Worm (Caenorhabditis elegans) whole organism, late embryonic: ENCODE data around the gene clec-88.

Experiments used
- C08G9.2 ChIP-seq: sonication (generic microtip); optimal IDR thresholded peaks from 2 replicates; lab custom pipeline; 2016; ENCODE audit warnings: mild to moderate bottlenecking, missing genetic modification characterization, moderate library complexity, missing compliant biosample characterization
- F13H6.1 ChIP-seq: sonication (generic microtip); optimal IDR thresholded peaks from 2 replicates; lab custom pipeline; 2016; ENCODE audit warnings: missing genetic modification characterization, missing compliant biosample characterization
- K02D7.2 ChIP-seq: sonication (generic microtip); optimal IDR thresholded peaks from 2 replicates; lab custom pipeline; 2017; ENCODE audit warnings: mild to moderate bottlenecking, missing genetic modification characterization, missing compliant biosample characterization
- K09A11.1 ChIP-seq: sonication (generic microtip); optimal IDR thresholded peaks from 2 replicates; lab custom pipeline; 2017; ENCODE audit warnings: antibody characterized with exemption, mild to moderate bottlenecking, missing genetic modification characterization, missing compliant biosample characterization; ENCODE audit not compliant: insufficient read depth
- ahr-1 ChIP-seq: sonication (generic microtip); optimal IDR thresholded peaks from 2 replicates; lab custom pipeline; 2016; ENCODE audit warnings: missing genetic modification characterization, missing compliant biosample characterization
- ceh-14 ChIP-seq: sonication (generic microtip); optimal IDR thresholded peaks from 2 replicates; lab custom pipeline; 2016; ENCODE audit warnings: missing genotype, missing genetic modification characterization, missing compliant biosample characterization
- ceh-19 ChIP-seq: fragments of 200-800 bp; sonication (Bioruptor generic); optimal IDR thresholded peaks from 2 replicates; lab custom pipeline; 2018; ENCODE audit warnings: mild to moderate bottlenecking, missing genetic modification characterization, missing compliant biosample characterization
- ceh-2 ChIP-seq: sonication (generic microtip); optimal IDR thresholded peaks from 2 replicates; lab custom pipeline; 2016; ENCODE audit warnings: missing genotype, missing genetic modification characterization, missing compliant biosample characterization
- ceh-22 ChIP-seq: sonication (generic microtip); optimal IDR thresholded peaks from 2 replicates; lab custom pipeline; 2017; ENCODE audit warnings: missing biosample characterization, missing genetic modification characterization
- ceh-24 ChIP-seq: sonication (generic microtip); optimal IDR thresholded peaks from 2 replicates; lab custom pipeline; 2016; ENCODE audit warnings: mild to moderate bottlenecking, missing genetic modification characterization, missing compliant biosample characterization
- ceh-30 ChIP-seq: fragments of 150-350 bp; optimal IDR thresholded peaks from 2 replicates; lab custom pipeline; 2014; ENCODE audit warnings: missing biosample characterization, missing genetic modification characterization
- ceh-31 ChIP-seq: sonication (generic microtip); optimal IDR thresholded peaks from 2 replicates; lab custom pipeline; 2016; ENCODE audit warnings: missing genetic modification characterization, missing compliant biosample characterization
- ceh-34 ChIP-seq: sonication (generic microtip); optimal IDR thresholded peaks from 2 replicates; lab custom pipeline; 2016; ENCODE audit warnings: mild to moderate bottlenecking, missing genetic modification characterization, missing compliant biosample characterization
- ceh-6 ChIP-seq: fragments of 200-800 bp; sonication (Bioruptor generic); optimal IDR thresholded peaks from 2 replicates; lab custom pipeline; 2018; ENCODE audit warnings: mild to moderate bottlenecking, missing genetic modification characterization, missing compliant biosample characterization
- che-1 ChIP-seq: sonication (generic microtip); optimal IDR thresholded peaks from 2 replicates; lab custom pipeline; 2016; ENCODE audit warnings: mild to moderate bottlenecking, missing genetic modification characterization, missing compliant biosample characterization
- dve-1 ChIP-seq: sonication (generic microtip); optimal IDR thresholded peaks from 2 replicates; lab custom pipeline; 2017; ENCODE audit warnings: antibody characterized with exemption, mild to moderate bottlenecking, missing genetic modification characterization, missing compliant biosample characterization
- elt-2 ChIP-seq: sonication (generic microtip); optimal IDR thresholded peaks from 2 replicates; lab custom pipeline; 2016; ENCODE audit warnings: missing genetic modification reagents, missing genetic modification characterization, missing compliant biosample characterization
- fkh-10 ChIP-seq: fragments of 150-350 bp; optimal IDR thresholded peaks from 2 replicates; lab custom pipeline; 2014; ENCODE audit warnings: missing biosample characterization, missing genetic modification reagents, missing genetic modification characterization
- fkh-6 ChIP-seq: sonication (generic microtip); optimal IDR thresholded peaks from 2 replicates; lab custom pipeline; 2016; ENCODE audit warnings: missing genetic modification characterization, missing compliant biosample characterization
- gmeb-2 ChIP-seq: sonication (generic microtip); optimal IDR thresholded peaks from 2 replicates; lab custom pipeline; 2016; ENCODE audit warnings: missing genetic modification characterization, inconsistent platforms, missing compliant biosample characterization
- hlh-13 ChIP-seq: fragments of 200-800 bp; sonication (Bioruptor generic); optimal IDR thresholded peaks from 2 replicates; lab custom pipeline; 2018; ENCODE audit warnings: mild to moderate bottlenecking, missing genetic modification characterization, missing compliant biosample characterization
- hlh-30 ChIP-seq: sonication (generic microtip); optimal IDR thresholded peaks from 2 replicates; lab custom pipeline; 2017; ENCODE audit warnings: antibody characterized with exemption, missing genetic modification characterization, missing compliant biosample characterization; ENCODE audit not compliant: insufficient read depth
- hlh-6 ChIP-seq: sonication (generic microtip); optimal IDR thresholded peaks from 2 replicates; lab custom pipeline; 2016; ENCODE audit warnings: missing genotype, missing genetic modification characterization, missing compliant biosample characterization
- hlh-8 ChIP-seq: sonication (generic microtip); optimal IDR thresholded peaks from 2 replicates; lab custom pipeline; 2016; ENCODE audit warnings: missing genotype, missing genetic modification characterization, missing compliant biosample characterization
- madf-2 ChIP-seq: sonication (generic microtip); optimal IDR thresholded peaks from 2 replicates; lab custom pipeline; 2017; ENCODE audit warnings: missing genetic modification characterization, missing compliant biosample characterization
- nfya-1 ChIP-seq: sonication (generic microtip); optimal IDR thresholded peaks from 2 replicates; lab custom pipeline; 2017; ENCODE audit warnings: missing genetic modification characterization, mild to moderate bottlenecking, missing compliant biosample characterization, antibody characterized with exemption, moderate library complexity
- nhr-11 ChIP-seq: fragments of 150-350 bp; optimal IDR thresholded peaks from 2 replicates; lab custom pipeline; 2014; ENCODE audit warnings: missing biosample characterization, missing genetic modification characterization
- nhr-232 ChIP-seq: sonication (generic microtip); optimal IDR thresholded peaks from 2 replicates; lab custom pipeline; 2016; ENCODE audit warnings: missing genetic modification characterization, missing compliant biosample characterization
- npax-4 ChIP-seq: sonication (generic microtip); optimal IDR thresholded peaks from 2 replicates; lab custom pipeline; 2016; ENCODE audit warnings: missing genetic modification characterization, missing compliant biosample characterization
- odd-2 ChIP-seq: sonication (generic microtip); optimal IDR thresholded peaks from 2 replicates; lab custom pipeline; 2017; ENCODE audit warnings: antibody characterized with exemption, mild to moderate bottlenecking, missing genetic modification characterization, missing compliant biosample characterization
- pat-9 ChIP-seq: fragments of 200-800 bp; sonication (Bioruptor generic); optimal IDR thresholded peaks from 2 replicates; lab custom pipeline; 2018; ENCODE audit warnings: mild to moderate bottlenecking, missing genetic modification characterization, moderate library complexity, missing compliant biosample characterization
- pqm-1 ChIP-seq: sonication (generic microtip); optimal IDR thresholded peaks from 2 replicates; lab custom pipeline; 2016; ENCODE audit warnings: missing genetic modification characterization, missing compliant biosample characterization
- ref-2 ChIP-seq: sonication (generic microtip); optimal IDR thresholded peaks from 2 replicates; lab custom pipeline; 2016; ENCODE audit warnings: missing genetic modification characterization, missing compliant biosample characterization
- rnt-1 ChIP-seq: sonication (generic microtip); optimal IDR thresholded peaks from 2 replicates; lab custom pipeline; 2016; ENCODE audit warnings: missing genetic modification characterization, missing compliant biosample characterization
- sox-2 ChIP-seq: fragments of 200-800 bp; sonication (Bioruptor generic); IDR thresholded peaks from 2 replicates; pipeline ENCODE4 v1.3.6; 2022; ENCODE audit warnings: missing genetic modification reagents, missing genetic modification characterization, missing compliant biosample characterization
- tbx-2 ChIP-seq: sonication (generic microtip); optimal IDR thresholded peaks from 2 replicates; lab custom pipeline; 2016; ENCODE audit warnings: missing genetic modification characterization, missing compliant biosample characterization
- tbx-7 ChIP-seq: sonication (generic microtip); optimal IDR thresholded peaks from 2 replicates; lab custom pipeline; 2016; ENCODE audit warnings: missing genotype, missing genetic modification characterization, missing compliant biosample characterization
- ttx-3 ChIP-seq: sonication (generic microtip); optimal IDR thresholded peaks from 2 replicates; lab custom pipeline; 2016; ENCODE audit warnings: missing genetic modification reagents, missing genetic modification characterization, missing compliant biosample characterization
- unc-42 ChIP-seq: sonication (generic microtip); optimal IDR thresholded peaks from 2 replicates; lab custom pipeline; 2016; ENCODE audit warnings: missing genotype, missing genetic modification characterization, missing compliant biosample characterization
- zip-5 ChIP-seq: sonication (generic microtip); optimal IDR thresholded peaks from 2 replicates; lab custom pipeline; 2016; ENCODE audit warnings: missing genetic modification characterization, missing compliant biosample characterization

clec-88 gene

DNA sequence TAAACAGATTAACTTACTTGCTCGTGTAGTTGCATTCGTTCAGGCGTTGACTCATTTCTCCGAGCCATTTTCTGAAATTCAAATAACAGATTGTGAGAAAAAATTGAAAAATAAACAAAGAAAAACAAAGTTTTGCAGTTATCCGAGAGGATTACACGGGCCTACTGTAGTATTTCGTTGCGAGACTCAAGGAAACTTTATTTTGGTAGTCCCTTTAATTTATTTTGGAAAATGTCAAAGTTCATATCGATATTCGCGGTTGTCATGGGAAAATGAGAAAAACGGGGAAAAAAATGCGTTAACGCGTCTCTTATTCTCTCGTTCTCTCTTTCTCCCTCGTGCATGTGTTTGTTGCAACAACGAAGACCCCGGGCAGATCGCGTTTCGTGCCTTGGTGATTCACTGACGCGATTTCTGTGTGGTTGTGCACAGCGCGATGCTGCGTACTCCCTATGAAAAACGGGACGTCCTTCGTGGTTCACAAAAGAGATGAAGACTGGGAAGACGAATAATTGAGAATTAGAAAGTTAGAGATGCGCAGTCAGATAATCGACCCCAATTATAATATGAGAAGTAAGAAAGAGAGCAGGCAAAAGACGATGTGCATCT, 34.2 kb upstream of the clec-88 start, which contains the start of gene set-4 (continued):
- peak; percentile 42 for TF ChIP-seq ceh-19
- TF ChIP-seq ceh-2 (tag; lab: Kevin White, UChicago) = peak; percentile 30
- TF ChIP-seq pqm-1 = no peak
- peak; percentile 77 for TF ChIP-seq rnt-1 (tag; lab: Kevin White, UChicago)
- no peak for TF ChIP-seq pat-9 (tag; lab: Kevin White, UChicago)
- TF ChIP-seq K02D7.2 (tag; lab: Kevin White, UChicago) = no peak
- TF ChIP-seq hlh-30 (tag; lab: Kevin White, UChicago) = peak; percentile 85
- no peak for TF ChIP-seq npax-4 (tag; lab: Kevin White, UChicago)
- peak; percentile 35 for TF ChIP-seq hlh-8
- peak; percentile 24 for TF ChIP-seq che-1
- TF ChIP-seq hlh-13 (GFP tag; lab: Kevin White, UChicago) = no peak
- TF ChIP-seq dve-1 = no peak
- no peak for TF ChIP-seq nhr-11
- TF ChIP-seq ceh-31 (tag; lab: Kevin White, UChicago) = peak; percentile 81
- no peak for TF ChIP-seq zip-5 (tag; lab: Kevin White, UChicago)
- TF ChIP-seq ceh-24 (tag; lab: Kevin White, UChicago) = no peak
- no peak for TF ChIP-seq F13H6.1 (tag; lab: Kevin White, UChicago)
- TF ChIP-seq ceh-30 = no peak
- TF ChIP-seq C08G9.2 (tag; lab: Kevin White, UChicago) = peak; percentile 12
- peak; percentile 39 for TF ChIP-seq fkh-10 (GFP tag; lab: Kevin White, UChicago)
- TF ChIP-seq nhr-232 (tag; lab: Kevin White, UChicago) = no peak
- TF ChIP-seq ceh-34 (tag; lab: Kevin White, UChicago) = peak; percentile 75
- TF ChIP-seq K09A11.1 (tag; lab: Kevin White, UChicago) = no peak
- TF ChIP-seq elt-2 (tag; lab: Kevin White, UChicago) = peak; percentile 53
- no peak for TF ChIP-seq fkh-6 (tag; lab: Kevin White, UChicago)
- TF ChIP-seq gmeb-2 (tag; lab: Kevin White, UChicago) = no peak
- TF ChIP-seq ceh-14 = peak; percentile 46
- no peak for TF ChIP-seq ahr-1 (tag; lab: Kevin White, UChicago)
- TF ChIP-seq tbx-7 (tag; lab: Kevin White, UChicago) = no peak

DNA sequence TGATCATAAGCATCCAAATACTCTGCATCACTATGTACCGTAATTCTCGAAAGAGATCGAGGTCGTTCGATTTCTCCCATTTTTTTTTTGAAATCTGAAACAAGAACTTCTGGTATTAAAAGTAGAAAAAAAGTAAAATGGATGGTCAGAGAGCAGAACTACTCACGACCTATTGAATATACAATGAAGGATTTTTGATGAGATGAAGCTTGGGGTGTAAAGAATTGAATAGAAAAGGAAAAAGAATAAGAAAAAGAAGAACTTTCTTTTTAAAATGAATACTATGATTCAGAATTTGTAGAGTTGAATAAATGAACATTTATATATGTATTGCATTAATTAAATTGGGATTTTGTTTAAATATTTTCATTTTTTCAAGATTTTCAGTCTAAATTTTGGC, 31.6 kb upstream of the clec-88 start, which contains the start of gene ttc-39B:
ttc-39B (minus strand) TSS at position 101 of the 400 bp plus-strand sequence.
- TF ChIP-seq unc-42 (tag; lab: Kevin White, UChicago) (no peak), fkh-10 (GFP tag; lab: Kevin White, UChicago) (no peak), ref-2 (no peak), ceh-22 (tag; lab: Kevin White, UChicago) (no peak), nhr-232 (tag; lab: Kevin White, UChicago) (no peak), ceh-6 (GFP tag; lab: Kevin White, UChicago) (no peak), madf-2 (tag; lab: Kevin White, UChicago) (no peak), npax-4 (tag; lab: Kevin White, UChicago) (no peak), odd-2 (no peak)

DNA sequence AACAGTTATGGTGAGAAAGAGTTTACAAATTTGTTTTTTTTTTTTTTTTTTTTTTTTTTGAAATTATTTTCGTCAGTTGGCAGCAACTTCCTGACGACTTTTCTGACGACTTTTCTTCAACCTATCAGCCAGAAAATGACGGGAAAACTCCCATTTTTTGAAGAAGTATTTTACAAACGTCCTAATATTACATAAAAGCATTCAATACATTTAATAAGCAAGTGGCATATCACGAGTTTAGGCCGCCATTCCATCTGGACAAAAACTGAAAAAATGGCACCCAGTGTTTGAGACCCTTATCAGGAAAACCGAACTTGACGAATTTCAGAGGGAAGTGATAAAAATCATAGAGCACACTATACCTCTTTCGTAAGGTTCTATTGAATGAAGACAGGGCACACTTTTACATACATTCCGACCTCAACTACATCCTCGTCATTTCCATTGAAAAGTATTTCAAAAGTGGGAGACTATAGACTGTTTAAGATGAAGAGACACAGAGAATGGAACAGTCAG, 30.7 kb upstream of the clec-88 start:
- TF ChIP-seq npax-4 (tag; lab: Kevin White, UChicago) = no peak
- no peak for TF ChIP-seq sox-2 (GFP tag; lab: Robert Waterston, UW)
- TF ChIP-seq ttx-3 (tag; lab: Kevin White, UChicago) = no peak
- no peak for TF ChIP-seq madf-2 (tag; lab: Kevin White, UChicago)
- no peak for TF ChIP-seq hlh-6 (tag; lab: Kevin White, UChicago)
- no peak for TF ChIP-seq nfya-1
- no peak for TF ChIP-seq C08G9.2 (tag; lab: Kevin White, UChicago)
- TF ChIP-seq tbx-2 (tag; lab: Kevin White, UChicago) = no peak
